Fruit fly (Drosophila melanogaster) whole organism, embryonic: ENCODE measurements around the gene fusl.
A peak's percentile ranks its signal among the peaks of the same experiment; 100 is the strongest.

ENCODE experiments used
- Blimp-1 ChIP-seq: fragments of 200-800 bp; sonication (Bioruptor generic); optimal IDR thresholded peaks from 3 replicates; lab custom pipeline; 2018; ENCODE audit warnings: missing biosample characterization, missing genetic modification characterization, mild to moderate bottlenecking, moderate library complexity, missing genetic modification reagents
- CG1024 ChIP-seq: fragments of 200-800 bp; sonication (Bioruptor generic); IDR thresholded peaks from 2 replicates; pipeline ENCODE4 v1.3.6; 2022; ENCODE audit warnings: missing biosample characterization, missing genetic modification characterization
- Dad ChIP-seq: fragments of 200-800 bp; sonication (Bioruptor generic); optimal IDR thresholded peaks from 3 replicates; lab custom pipeline; 2016; ENCODE audit warnings: missing biosample characterization, missing genetic modification characterization
- MTF-1 ChIP-seq: fragments of 200-800 bp; sonication (Bioruptor generic); optimal IDR thresholded peaks from 2 replicates; lab custom pipeline; 2018; ENCODE audit warnings: missing biosample characterization, mild to moderate bottlenecking, missing genetic modification characterization, borderline replicate concordance
- br ChIP-seq: fragments of >200 bp; optimal IDR thresholded peaks from 2 replicates; lab custom pipeline; 2017
- grau ChIP-seq: fragments of 200-800 bp; optimal IDR thresholded peaks from 3 replicates; lab custom pipeline; 2019; ENCODE audit warnings: missing biosample characterization, mild to moderate bottlenecking, missing genetic modification characterization, moderate library complexity
- psq ChIP-seq: fragments of 200-800 bp; sonication (Bioruptor generic); optimal IDR thresholded peaks from 2 replicates; lab custom pipeline; 2017; ENCODE audit warnings: missing biosample characterization, missing genetic modification characterization
- scrt ChIP-seq: fragments of 200-800 bp; sonication (Bioruptor generic); optimal IDR thresholded peaks from 2 replicates; lab custom pipeline; 2018; ENCODE audit warnings: missing biosample characterization, mild to moderate bottlenecking, missing genetic modification characterization, moderate library complexity
- wor ChIP-seq: fragments of 200-800 bp; sonication (Bioruptor generic); IDR thresholded peaks from 2 replicates; pipeline ENCODE4 v1.3.6; 2022; ENCODE audit warnings: missing biosample characterization, missing genetic modification characterization

DNA sequence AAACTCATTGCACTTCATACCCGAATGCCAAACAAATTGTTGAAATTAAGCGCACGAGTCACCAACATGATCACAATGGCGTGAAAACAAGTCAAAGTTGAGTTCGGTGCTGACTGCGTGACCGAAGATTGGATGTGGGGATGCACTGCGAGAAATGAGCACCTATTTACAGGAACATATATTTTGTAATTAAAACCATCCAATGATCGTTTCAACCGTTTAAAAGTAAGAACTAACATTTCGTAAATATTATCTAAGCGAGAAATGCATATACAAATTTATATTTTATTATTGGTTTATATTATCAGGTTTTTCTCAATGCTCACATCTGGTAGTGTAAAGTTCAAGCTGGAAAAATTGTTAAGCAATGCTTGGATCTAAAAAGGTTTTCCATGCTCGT is 41.0 kb upstream of the fusl start:
- TF ChIP-seq Blimp-1 (GFP tag; lab: Kevin White, UChicago) (peak; percentile 55), wor (no peak), psq (no peak), Dad (no peak), CG1024 (GFP tag; lab: Robert Waterston, UW) (no peak), MTF-1 (GFP tag; lab: Kevin White, UChicago) (no peak), br (lab: Kevin White, UChicago) (no peak), grau (tag; lab: Kevin White, UChicago) (peak; percentile 5), scrt (GFP tag; lab: Kevin White, UChicago) (no peak)
